Worm (Caenorhabditis elegans): ENCODE data around the gene fbxc-20.

fbxc-20 gene

ce11 chrII:2442243-2442642 lies 23.3 kb downstream of the fbxc-20 start (continued):
- TF ChIP-seq nhr-237 (tag; optimal IDR thresholded peaks at IDR 0.05) = no peak
- TF ChIP-seq blmp-1 (tag; optimal IDR thresholded peaks at IDR 0.05) = peak; percentile 75
- TF ChIP-seq egl-13 (tag; optimal IDR thresholded peaks at IDR 0.05) = no peak
- TF ChIP-seq dpl-1 (GFP tag; optimal IDR thresholded peaks at IDR 0.05) = peak in 2 of 3 experiments; percentile 20 to 21
- TF ChIP-seq fkh-10 (GFP tag; optimal IDR thresholded peaks at IDR 0.05) = no peak
- TF ChIP-seq mdl-1 (tag; optimal IDR thresholded peaks at IDR 0.05) = peak in 1 of 2 experiments; percentile 8
- TF ChIP-seq nhr-85 (tag) = peak; percentile 81
- TF ChIP-seq snu-23 (GFP tag; optimal IDR thresholded peaks at IDR 0.05) = peak; percentile 40
- no peak for TF ChIP-seq alr-1 (tag; optimal IDR thresholded peaks at IDR 0.05; ENCODE audit: borderline replicate concordance)
- no peak for TF ChIP-seq ceh-90 (tag; optimal IDR thresholded peaks at IDR 0.05)
- TF ChIP-seq efl-1 (optimal IDR thresholded peaks at IDR 0.05) = peak in 1 of 2 experiments; percentile 20
- TF ChIP-seq efl-1 (GFP tag; optimal IDR thresholded peaks at IDR 0.05 in 1 of 2) = peak in 1 of 2 experiments; percentile 92
- peak in 1 of 2 experiments; percentile 53 for TF ChIP-seq lin-35 (GFP tag; optimal IDR thresholded peaks at IDR 0.05)
- TF ChIP-seq lin-14 (GFP tag; optimal IDR thresholded peaks at IDR 0.05) = peak; percentile 70
- TF ChIP-seq nhr-47 (tag; optimal IDR thresholded peaks at IDR 0.05) = no peak
- TF ChIP-seq lsy-2 (tag; optimal IDR thresholded peaks at IDR 0.05) = peak in 1 of 2 experiments; percentile 15
- no peak for TF ChIP-seq fkh-4 (tag; optimal IDR thresholded peaks at IDR 0.05; ENCODE audit: borderline replicate concordance)
- TF ChIP-seq nhr-19 (GFP tag; conservative IDR thresholded peaks at IDR 0.05) = 0 out of 2 replicates have a peak, but pooled peaks have one; percentile 3
- TF ChIP-seq F16B12.6 (tag; optimal IDR thresholded peaks at IDR 0.05) = no peak
- peak; percentile 19 for TF ChIP-seq tbx-2 (tag; optimal IDR thresholded peaks at IDR 0.05)
- no peak for TF ChIP-seq nhr-11 (tag; optimal IDR thresholded peaks at IDR 0.05)
- no peak for TF ChIP-seq C16A3.4 (tag; optimal IDR thresholded peaks at IDR 0.05)
- no peak for TF ChIP-seq irx-1 (tag; optimal IDR thresholded peaks at IDR 0.05)
- no peak for TF ChIP-seq ama-1 (optimal IDR thresholded peaks at IDR 0.05)
- TF ChIP-seq elt-2 (tag; optimal IDR thresholded peaks at IDR 0.05) = peak; percentile 12
- TF ChIP-seq isw-1 (GFP tag; IDR thresholded peaks at IDR 0.05) = no peak
- no peak for TF ChIP-seq sptf-1 (tag; optimal IDR thresholded peaks at IDR 0.05)
- TF ChIP-seq lin-15B (tag; optimal IDR thresholded peaks at IDR 0.05) = no peak
- TF ChIP-seq sup-37 (GFP tag; optimal IDR thresholded peaks at IDR 0.05) = no peak

ce11 chrII:2442979-2443378 lies 24.0 kb downstream of the fbxc-20 start, which contains the start of gene vab-19:
Gene vab-19 (plus strand): TSS chrII:2443279.
- no peak for TF ChIP-seq aha-1 (tag; optimal IDR thresholded peaks at IDR 0.05)
- TF ChIP-seq egl-27 (tag; optimal IDR thresholded peaks at IDR 0.05) = no peak

- no peak for TF ChIP-seq ets-5 (GFP tag; IDR thresholded peaks at IDR 0.05)
- TF ChIP-seq efl-1 (optimal IDR thresholded peaks at IDR 0.05) = no peak
- TF ChIP-seq efl-1 (GFP tag; optimal IDR thresholded peaks at IDR 0.05 in 1 of 2) = peak in 1 of 2 experiments; percentile 7
Measured at ce11 chrII:2445164-2445563, 26.2 kb downstream of the fbxc-20 start.

- no peak for TF ChIP-seq ama-1 (optimal IDR thresholded peaks at IDR 0.05)
- no peak for TF ChIP-seq swsn-7 (tag; optimal IDR thresholded peaks at IDR 0.05)
- TF ChIP-seq efl-1 (optimal IDR thresholded peaks at IDR 0.05) = no peak
- peak in 1 of 2 experiments; percentile 11 for TF ChIP-seq efl-1 (GFP tag; optimal IDR thresholded peaks at IDR 0.05 in 1 of 2)
- no peak for TF ChIP-seq mef-2 (tag; optimal IDR thresholded peaks at IDR 0.05)
- no peak for TF ChIP-seq nhr-28 (tag; optimal IDR thresholded peaks at IDR 0.05)
- no peak for TF ChIP-seq sox-4 (tag; optimal IDR thresholded peaks at IDR 0.05)
- TF ChIP-seq egl-13 (tag; optimal IDR thresholded peaks at IDR 0.05) = no peak
- no peak for TF ChIP-seq sptf-1 (tag; optimal IDR thresholded peaks at IDR 0.05)
Measured at ce11 chrII:2446727-2447126, 27.8 kb downstream of the fbxc-20 start.

ce11 chrII:2450990-2451389 lies 32.1 kb downstream of the fbxc-20 start:
- TF ChIP-seq nhr-71 (tag; optimal IDR thresholded peaks at IDR 0.05) (peak; percentile 74), sox-4 (tag; optimal IDR thresholded peaks at IDR 0.05) (peak; percentile 19), mab-9 (GFP tag; IDR thresholded peaks at IDR 0.05) (peak; percentile 43; the same call in 1 of the 2 replicates), nhr-237 (tag; optimal IDR thresholded peaks at IDR 0.05) (no peak), hlh-4 (tag; optimal IDR thresholded peaks at IDR 0.05) (no peak), C34B4.2 (tag; optimal IDR thresholded peaks at IDR 0.05) (no peak), vab-15 (tag; optimal IDR thresholded peaks at IDR 0.05) (no peak), lin-13 (GFP tag; optimal IDR thresholded peaks at IDR 0.05) (peak; percentile 27), lsy-2 (tag; optimal IDR thresholded peaks at IDR 0.05) (peak; percentile 48 to 53), efl-1 (optimal IDR thresholded peaks at IDR 0.05) (peak; percentile 89 to 91), efl-1 (GFP tag; optimal IDR thresholded peaks at IDR 0.05 in 1 of 2) (peak; percentile 89 to 98), alr-1 (tag; optimal IDR thresholded peaks at IDR 0.05; ENCODE audit: borderline replicate concordance) (no peak), mdl-1 (tag; optimal IDR thresholded peaks at IDR 0.05) (no peak), fos-1 (tag; optimal IDR thresholded peaks at IDR 0.05) (no peak), dpl-1 (GFP tag; optimal IDR thresholded peaks at IDR 0.05) (peak; percentile 83 to 89 (median 84)), ceh-63 (GFP tag; optimal IDR thresholded peaks at IDR 0.05) (no peak), fkh-8 (tag; optimal IDR thresholded peaks at IDR 0.05) (peak; percentile 34), hpl-2 (GFP tag; optimal IDR thresholded peaks at IDR 0.05) (no peak)

All from whole organism, L1 larva.